Worm (Caenorhabditis elegans) whole organism, young adult: ENCODE results near the gene C18A3.10.

Source experiments
- F10E7.11 ChIP-seq: sonication (generic microtip); optimal IDR thresholded peaks from 2 replicates; lab custom pipeline; 2017; ENCODE audit warnings: mild to moderate bottlenecking, missing genetic modification characterization, moderate library complexity, missing compliant biosample characterization
- ama-1 ChIP-seq, 3 experiments: fragments of 150-350 bp in 1 of 3; sonication (generic microtip) in 2 of 3; optimal IDR thresholded peaks; 2 replicates each; lab custom pipeline; 2014 to 2018; ENCODE audit warnings: missing biosample characterization in 2 of 3, missing genetic modification characterization in 2 of 3, missing genetic modification reagents in 2 of 3
- ceh-58 ChIP-seq: fragments of 200-800 bp; sonication (Bioruptor generic); IDR thresholded peaks from 2 replicates; pipeline ENCODE4 v1.3.6; 2022; ENCODE audit warnings: missing genetic modification characterization, missing compliant biosample characterization
- ekl-4 ChIP-seq: fragments of 200-800 bp; sonication (Bioruptor generic); IDR thresholded peaks from 2 replicates; pipeline ENCODE4 v1.3.6; 2022; ENCODE audit warnings: missing genetic modification reagents, missing genetic modification characterization, missing compliant biosample characterization
- nhr-27 ChIP-seq: fragments of 200-800 bp; sonication (Bioruptor generic); optimal IDR thresholded peaks from 2 replicates; lab custom pipeline; 2018; ENCODE audit warnings: mild to moderate bottlenecking, missing genetic modification characterization, moderate library complexity, missing compliant biosample characterization
- sea-2 ChIP-seq: fragments of 200-800 bp; sonication (Bioruptor generic); IDR thresholded peaks from 2 replicates; pipeline ENCODE4 v1.3.6; 2022; ENCODE audit warnings: missing genetic modification characterization, missing compliant biosample characterization

DNA sequence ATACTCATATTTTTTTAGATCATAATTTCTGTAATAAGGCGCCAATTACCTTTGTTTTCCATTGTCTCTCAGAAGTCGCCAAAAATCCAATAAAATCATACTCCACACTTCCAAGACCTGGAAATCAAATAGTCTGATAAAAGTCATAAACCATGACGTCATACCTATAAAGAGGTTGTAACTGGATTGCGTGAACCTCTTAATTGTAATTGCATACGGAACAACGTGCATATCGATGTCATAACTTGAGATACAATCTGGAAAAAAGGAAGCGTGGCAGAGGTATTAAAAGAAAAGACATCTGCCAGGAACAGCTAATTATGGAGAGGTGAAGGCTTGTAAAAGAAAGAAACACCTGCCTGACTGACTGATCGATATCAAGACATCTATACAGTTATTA lies 29.4 kb upstream of the C18A3.10 start, which contains the start of gene F10C1.9:
- TF ChIP-seq ceh-58 (GFP tag; lab: Robert Waterston, UW) (no peak), sea-2 (no peak), ekl-4 (GFP tag; lab: Robert Waterston, UW) (no peak), ama-1 (optimal IDR thresholded peaks at IDR 0.05; lab: Kevin White, UChicago) (no peak), ama-1 (GFP tag; optimal IDR thresholded peaks at IDR 0.05; lab: Kevin White, UChicago) (no peak), nhr-27 (tag; lab: Kevin White, UChicago) (no peak), F10E7.11 (tag; lab: Kevin White, UChicago) (no peak)
